Fruit fly (Drosophila melanogaster): ENCODE results near the gene Tango5.

The Tango5 gene

DNA sequence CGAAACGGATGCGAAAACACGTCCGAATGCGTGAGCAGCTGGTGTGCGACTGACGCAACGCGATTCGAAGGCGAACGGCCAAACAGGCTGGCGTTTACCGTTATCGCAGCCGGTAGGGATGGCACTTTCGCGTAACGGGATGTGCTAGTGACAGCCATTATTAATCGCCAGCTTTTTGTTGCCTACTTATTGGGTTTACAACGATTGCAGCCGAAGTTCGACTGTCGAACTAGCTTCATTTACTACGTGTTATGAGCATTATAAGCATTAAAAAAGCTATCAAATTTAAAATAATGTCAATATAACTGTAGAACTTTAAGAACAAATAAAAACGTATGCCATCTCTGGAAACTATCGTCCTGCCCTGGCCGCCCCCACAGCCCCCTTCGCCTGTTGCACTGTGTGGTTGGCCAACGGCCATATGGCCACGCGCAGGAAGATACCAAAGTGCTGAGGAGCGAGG lies 6.6 kb downstream of the Tango5 start, which contains the start of gene Rph:
Gene Rph, minus strand, starts transcription at position 51 of the 463 bp plus-strand sequence.
- no peak for TF ChIP-seq Hr39 (GFP tag; optimal IDR thresholded peaks at IDR 0.05)
- TF ChIP-seq CG6808 (GFP tag; optimal IDR thresholded peaks at IDR 0.05) = no peak
- no peak for TF ChIP-seq CG4318 (GFP tag; optimal IDR thresholded peaks at IDR 0.05)
- no peak for TF ChIP-seq Ets96B (tag; optimal IDR thresholded peaks at IDR 0.05)
- no peak for TF ChIP-seq CG32006 (GFP tag; optimal IDR thresholded peaks at IDR 0.05)
- TF ChIP-seq achi (GFP tag; optimal IDR thresholded peaks at IDR 0.05) = peak; percentile 10
- peak; percentile 8 for TF ChIP-seq CG10631 (GFP tag; optimal IDR thresholded peaks at IDR 0.05)
- TF ChIP-seq Smox (GFP tag; optimal IDR thresholded peaks at IDR 0.05) = no peak
- TF ChIP-seq CG16779 (tag; optimal IDR thresholded peaks at IDR 0.05) = no peak
- no peak for TF ChIP-seq fd85E (GFP tag; optimal IDR thresholded peaks at IDR 0.05)
- TF ChIP-seq Eip78C (GFP tag) = peak; percentile 50
- no peak for TF ChIP-seq CG11902 (GFP tag; optimal IDR thresholded peaks at IDR 0.05)

DNA sequence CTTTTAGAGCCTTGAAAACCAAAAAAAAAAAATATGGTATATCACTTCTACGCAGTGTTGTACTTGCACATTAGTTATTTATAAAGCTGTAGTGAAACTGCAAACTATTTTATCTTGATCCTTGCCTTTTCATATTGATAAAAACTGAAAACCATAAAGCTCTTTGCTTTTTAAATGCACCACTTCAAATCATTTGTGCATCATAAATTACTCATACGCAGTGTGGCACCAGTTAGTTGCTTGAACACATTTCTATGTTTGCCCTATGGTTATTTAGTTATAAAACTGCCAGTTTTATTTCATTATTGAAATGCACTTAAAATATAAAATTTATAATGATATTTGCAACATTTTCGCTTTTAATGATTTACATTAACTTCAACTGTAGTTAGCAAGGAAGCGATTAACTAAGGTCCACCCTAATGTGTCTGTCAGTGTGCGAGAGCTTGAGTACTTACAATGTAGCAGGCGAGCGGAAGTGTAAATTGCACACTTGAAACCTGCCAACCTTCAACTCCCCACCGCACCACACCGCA lies 8.1 kb downstream of the Tango5 start:
- TF ChIP-seq Eip78C (GFP tag) = peak; percentile 59
- TF ChIP-seq CG10669 (GFP tag; optimal IDR thresholded peaks at IDR 0.05) = peak; percentile 36
- TF ChIP-seq esn (GFP tag; optimal IDR thresholded peaks at IDR 0.05) = peak; percentile 22
- peak; percentile 30 for TF ChIP-seq pdm3 (GFP tag; optimal IDR thresholded peaks at IDR 0.05)
- peak; percentile 2 for TF ChIP-seq Eip75B (GFP tag; optimal IDR thresholded peaks at IDR 0.05)
- no peak for TF ChIP-seq CG11902 (GFP tag; optimal IDR thresholded peaks at IDR 0.05)
- peak; percentile 24 for TF ChIP-seq Hr4 (GFP tag; optimal IDR thresholded peaks at IDR 0.05)
- peak; percentile 47 for TF ChIP-seq CG32006 (GFP tag; optimal IDR thresholded peaks at IDR 0.05)
- TF ChIP-seq CG10631 (GFP tag; optimal IDR thresholded peaks at IDR 0.05) = peak; percentile 33
- peak; percentile 49 for TF ChIP-seq svp (GFP tag)
- TF ChIP-seq salr (GFP tag; optimal IDR thresholded peaks at IDR 0.05) = peak in 1 of 2 experiments; percentile 43
- peak; percentile 2 for TF ChIP-seq spab (GFP tag; optimal IDR thresholded peaks at IDR 0.05)
- TF ChIP-seq Ets96B (tag; optimal IDR thresholded peaks at IDR 0.05) = peak; percentile 1
- TF ChIP-seq lz (GFP tag; optimal IDR thresholded peaks at IDR 0.05) = no peak
- TF ChIP-seq dac (GFP tag; optimal IDR thresholded peaks at IDR 0.05) = peak; percentile 20
- peak; percentile 3 for TF ChIP-seq Met (GFP tag; optimal IDR thresholded peaks at IDR 0.05)
- no peak for TF ChIP-seq CG4318 (GFP tag; optimal IDR thresholded peaks at IDR 0.05)
- TF ChIP-seq CG6808 (GFP tag; optimal IDR thresholded peaks at IDR 0.05) = peak; percentile 20
- peak; percentile 53 for TF ChIP-seq dsx (GFP tag; optimal IDR thresholded peaks at IDR 0.05; ENCODE audit: poor library complexity, severe bottlenecking)
- TF ChIP-seq CG6276 (GFP tag; optimal IDR thresholded peaks at IDR 0.05) = no peak
- TF ChIP-seq topi (GFP tag; optimal IDR thresholded peaks at IDR 0.05) = peak; percentile 3
- peak; percentile 9 for TF ChIP-seq Smox (GFP tag; optimal IDR thresholded peaks at IDR 0.05)
- TF ChIP-seq eg (GFP tag; IDR thresholded peaks at IDR 0.05) = no peak
- peak; percentile 4 for TF ChIP-seq CG8632 (GFP tag; optimal IDR thresholded peaks at IDR 0.05)
- TF ChIP-seq fkh (GFP tag; optimal IDR thresholded peaks at IDR 0.05) = no peak
- peak in 1 of 2 experiments; percentile 18 for TF ChIP-seq ss (GFP tag; optimal IDR thresholded peaks at IDR 0.05)

dm6 chrX:10751777-10752176 lies 12.4 kb downstream of the Tango5 start:
- no peak for TF ChIP-seq Eip93F (GFP tag; optimal IDR thresholded peaks at IDR 0.05)
- TF ChIP-seq CG31627 (GFP tag; optimal IDR thresholded peaks at IDR 0.05) = no peak
- no peak for TF ChIP-seq Sox102F (GFP tag; optimal IDR thresholded peaks at IDR 0.05)
- TF ChIP-seq Hr38 (GFP tag; optimal IDR thresholded peaks at IDR 0.05) = no peak
- no peak for TF ChIP-seq Smox (GFP tag; optimal IDR thresholded peaks at IDR 0.05)
- no peak for TF ChIP-seq Sox15 (GFP tag; optimal IDR thresholded peaks at IDR 0.05)
- TF ChIP-seq achi (GFP tag; optimal IDR thresholded peaks at IDR 0.05) = no peak
- TF ChIP-seq topi (GFP tag; optimal IDR thresholded peaks at IDR 0.05) = no peak
- no peak for TF ChIP-seq Gug (GFP tag; IDR thresholded peaks at IDR 0.05)
- no peak for TF ChIP-seq acj6 (GFP tag; optimal IDR thresholded peaks at IDR 0.05)
- no peak for TF ChIP-seq esn (GFP tag; optimal IDR thresholded peaks at IDR 0.05)
- TF ChIP-seq CG11294 (GFP tag; IDR thresholded peaks at IDR 0.05) = no peak
- no peak for TF ChIP-seq vri (GFP tag; optimal IDR thresholded peaks at IDR 0.05)
- TF ChIP-seq CG15336 (GFP tag; IDR thresholded peaks at IDR 0.05) = no peak
- no peak for TF ChIP-seq spab (GFP tag; optimal IDR thresholded peaks at IDR 0.05)
- no peak for TF ChIP-seq fd85E (GFP tag; optimal IDR thresholded peaks at IDR 0.05)
- TF ChIP-seq CG11762 (GFP tag; optimal IDR thresholded peaks at IDR 0.05; ENCODE audit: insufficient read depth) = no peak
